Worm (Caenorhabditis elegans) whole organism, L3 larva: ENCODE results near the gene H04D03.2.

Experiments used
- R02D3.7 ChIP-seq: fragments of 150-350 bp; optimal IDR thresholded peaks from 2 replicates; lab custom pipeline; 2014; ENCODE audit warnings: missing biosample characterization, missing genetic modification characterization
- aly-2 ChIP-seq: fragments of 150-350 bp; optimal IDR thresholded peaks from 2 replicates; lab custom pipeline; 2014; ENCODE audit warnings: missing biosample characterization, missing genetic modification characterization
- ama-1 ChIP-seq: fragments of 150-350 bp; optimal IDR thresholded peaks from 2 replicates; lab custom pipeline; 2018
- fkh-2 ChIP-seq: fragments of 150-350 bp; optimal IDR thresholded peaks from 2 replicates; lab custom pipeline; 2014; ENCODE audit warnings: missing biosample characterization, missing genetic modification reagents, missing genetic modification characterization
- nhr-12 ChIP-seq: fragments of 150-350 bp; optimal IDR thresholded peaks from 2 replicates; lab custom pipeline; 2014; ENCODE audit warnings: missing biosample characterization, missing genetic modification characterization
- pqm-1 ChIP-seq: fragments of 150-350 bp; optimal IDR thresholded peaks from 2 replicates; lab custom pipeline; 2017; ENCODE audit warnings: missing biosample characterization, missing genetic modification characterization, inconsistent platforms

DNA sequence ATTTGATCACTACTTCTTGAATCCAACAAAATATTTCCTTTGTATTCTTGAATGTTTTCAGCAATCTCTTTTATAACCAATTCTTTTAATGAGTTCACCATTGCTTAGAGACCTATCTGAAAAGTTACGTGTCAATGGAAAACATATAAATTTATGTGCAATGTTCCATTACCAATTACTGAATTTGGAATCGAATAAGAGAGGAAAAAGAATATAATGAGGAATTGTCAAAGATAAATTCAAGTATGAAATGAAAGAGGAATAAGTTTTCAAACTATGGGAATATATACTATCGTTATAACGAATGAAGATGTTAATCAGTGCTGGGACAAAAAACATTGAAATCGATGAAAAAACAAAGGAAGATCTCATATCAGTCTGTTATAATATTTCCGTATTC lies 8.8 kb upstream of the H04D03.2 start, which contains the start of gene H04D03.4:
- TF ChIP-seq fkh-2 (tag; lab: Kevin White, UChicago) = no peak
- no peak for TF ChIP-seq nhr-12 (tag; lab: Kevin White, UChicago)
- TF ChIP-seq pqm-1 (tag; lab: Kevin White, UChicago) = no peak
- TF ChIP-seq ama-1 (lab: Kevin White, UChicago) = no peak
- TF ChIP-seq aly-2 = no peak
- TF ChIP-seq R02D3.7 (tag; lab: Kevin White, UChicago) = no peak
